Fruit fly (Drosophila melanogaster): ENCODE data around the gene CG11379.

- TF ChIP-seq usp (GFP tag; optimal IDR thresholded peaks at IDR 0.05): no peak
- no peak for TF ChIP-seq Abd-B (GFP tag; optimal IDR thresholded peaks at IDR 0.05)
- TF ChIP-seq Dif (GFP tag; optimal IDR thresholded peaks at IDR 0.05; ENCODE audit: partially characterized antibody): no peak
- no peak for TF ChIP-seq sage (GFP tag; optimal IDR thresholded peaks at IDR 0.05)
- no peak for TF ChIP-seq Jra (GFP tag; optimal IDR thresholded peaks at IDR 0.05)
- no peak for TF ChIP-seq Hr78 (GFP tag; optimal IDR thresholded peaks at IDR 0.05)
- no peak for TF ChIP-seq fru (GFP tag; optimal IDR thresholded peaks at IDR 0.05)
- no peak for TF ChIP-seq jim (GFP tag; optimal IDR thresholded peaks at IDR 0.05)
- TF ChIP-seq Vsx2 (GFP tag; optimal IDR thresholded peaks at IDR 0.05; ENCODE audit: partially characterized antibody): no peak
Measured at dm6 chrX:1181320-1181719, 1.4 kb downstream of the CG11379 start, which contains the start of gene CG14627.

All from whole organism, wandering third instar larva.